Worm (Caenorhabditis elegans) whole organism, young adult: ENCODE measurements around the gene amt-2.

Experiments
- D2030.7 ChIP-seq: fragments of 200-800 bp; sonication (Bioruptor generic); IDR thresholded peaks from 2 replicates; pipeline ENCODE4 v1.3.6; 2022; ENCODE audit warnings: missing genetic modification reagents, missing genetic modification characterization, missing compliant biosample characterization
- F23B12.7 ChIP-seq: sonication (generic microtip); optimal IDR thresholded peaks from 2 replicates; lab custom pipeline; 2017; ENCODE audit warnings: missing genetic modification characterization, mild to moderate bottlenecking, missing compliant biosample characterization, antibody characterized with exemption, moderate library complexity; ENCODE audit not compliant: insufficient read depth
- F37B4.10 ChIP-seq: fragments of 200-800 bp; sonication (Bioruptor generic); IDR thresholded peaks from 2 replicates; pipeline ENCODE4 v1.3.6; 2022; ENCODE audit warnings: missing genetic modification characterization, missing compliant biosample characterization
- F49E8.2 ChIP-seq: sonication (generic microtip); optimal IDR thresholded peaks from 3 replicates; lab custom pipeline; 2017; ENCODE audit warnings: missing genetic modification characterization, mild to moderate bottlenecking, missing compliant biosample characterization, antibody characterized with exemption, moderate library complexity; ENCODE audit not compliant: insufficient read depth
- F55B11.4 ChIP-seq: sonication (generic microtip); optimal IDR thresholded peaks from 2 replicates; lab custom pipeline; 2016; ENCODE audit warnings: missing compliant biosample characterization, missing genetic modification characterization, borderline replicate concordance; ENCODE audit not compliant: insufficient read depth
- K12H6.12 ChIP-seq: fragments of 200-800 bp; sonication (Bioruptor generic); optimal IDR thresholded peaks from 2 replicates; lab custom pipeline; 2018; ENCODE audit warnings: mild to moderate bottlenecking, missing genetic modification characterization, missing compliant biosample characterization
- T07F8.4 ChIP-seq: sonication (generic microtip); optimal IDR thresholded peaks from 2 replicates; lab custom pipeline; 2016; ENCODE audit warnings: mild to moderate bottlenecking, missing genetic modification characterization, moderate library complexity, missing compliant biosample characterization
- T26A5.8 ChIP-seq: sonication (generic microtip); optimal IDR thresholded peaks from 2 replicates; lab custom pipeline; 2016; ENCODE audit warnings: missing genetic modification characterization, missing compliant biosample characterization
- aptf-3 ChIP-seq: fragments of 200-800 bp; sonication (Bioruptor generic); IDR thresholded peaks from 2 replicates; pipeline ENCODE4 v1.3.6; 2022; ENCODE audit warnings: missing genetic modification characterization, missing compliant biosample characterization
- atf-7 ChIP-seq: sonication (generic microtip); optimal IDR thresholded peaks from 2 replicates; lab custom pipeline; 2017; ENCODE audit warnings: mild to moderate bottlenecking, missing genetic modification characterization, missing compliant biosample characterization
- bed-1 ChIP-seq: fragments of 200-800 bp; sonication (Bioruptor generic); IDR thresholded peaks from 2 replicates; pipeline ENCODE4 v1.3.6; 2022; ENCODE audit warnings: missing genetic modification reagents, missing genetic modification characterization, missing compliant biosample characterization
- cebp-2 ChIP-seq: fragments of 200-800 bp; sonication (Bioruptor generic); IDR thresholded peaks from 2 replicates; pipeline ENCODE4 v1.3.6; 2022; ENCODE audit warnings: missing genetic modification characterization, missing compliant biosample characterization
- ceh-40 ChIP-seq: fragments of 200-800 bp; sonication (Bioruptor generic); IDR thresholded peaks from 2 replicates; pipeline ENCODE4 v1.3.6; 2022; ENCODE audit warnings: missing genetic modification characterization, missing compliant biosample characterization
- die-1 ChIP-seq: sonication (generic microtip); optimal IDR thresholded peaks from 2 replicates; lab custom pipeline; 2016; ENCODE audit warnings: missing genotype, mild to moderate bottlenecking, missing genetic modification characterization, missing compliant biosample characterization
- dox-1 ChIP-seq: fragments of 200-800 bp; sonication (Bioruptor generic); IDR thresholded peaks from 2 replicates; pipeline ENCODE4 v1.3.6; 2022; ENCODE audit warnings: missing genetic modification reagents, missing genetic modification characterization, missing compliant biosample characterization
- dpff-1 ChIP-seq: sonication (generic microtip); optimal IDR thresholded peaks from 2 replicates; lab custom pipeline; 2017; ENCODE audit warnings: mild to moderate bottlenecking, missing genetic modification characterization, missing compliant biosample characterization
- egl-44 ChIP-seq: fragments of 200-800 bp; sonication (Bioruptor generic); IDR thresholded peaks from 2 replicates; pipeline ENCODE4 v1.3.6; 2022; ENCODE audit warnings: missing genetic modification reagents, missing genetic modification characterization, missing compliant biosample characterization
- egrh-3 ChIP-seq: fragments of 200-800 bp; sonication (Bioruptor generic); IDR thresholded peaks from 2 replicates; pipeline ENCODE4 v1.3.6; 2022; ENCODE audit warnings: missing genetic modification reagents, missing genetic modification characterization, missing compliant biosample characterization
- gei-17 ChIP-seq: fragments of 200-800 bp; sonication (Bioruptor generic); optimal IDR thresholded peaks from 2 replicates; lab custom pipeline; 2018; ENCODE audit warnings: mild to moderate bottlenecking, missing genetic modification characterization, missing compliant biosample characterization
- hmg-20 ChIP-seq: fragments of 200-800 bp; sonication (Bioruptor generic); IDR thresholded peaks from 2 replicates; pipeline ENCODE4 v1.3.6; 2022; ENCODE audit warnings: missing genetic modification reagents, missing genetic modification characterization, missing compliant biosample characterization
- hrde-1 ChIP-seq: sonication (generic microtip); optimal IDR thresholded peaks from 2 replicates; lab custom pipeline; 2016; ENCODE audit warnings: missing genetic modification characterization, mild to moderate bottlenecking, missing compliant biosample characterization, moderate library complexity, missing genotype, missing genetic modification reagents, borderline replicate concordance
- lag-1 ChIP-seq: fragments of 200-800 bp; sonication (Bioruptor generic); IDR thresholded peaks from 2 replicates; pipeline ENCODE4 v1.3.6; 2022; ENCODE audit warnings: missing genetic modification reagents, missing genetic modification characterization, missing compliant biosample characterization
- lin-40 ChIP-seq: sonication (generic microtip); optimal IDR thresholded peaks from 2 replicates; lab custom pipeline; 2016; ENCODE audit warnings: missing genetic modification characterization, mild to moderate bottlenecking, missing compliant biosample characterization, missing genotype, missing genetic modification reagents
- lsl-1 ChIP-seq: fragments of 200-800 bp; sonication (Bioruptor generic); optimal IDR thresholded peaks from 2 replicates; lab custom pipeline; 2018; ENCODE audit warnings: mild to moderate bottlenecking, missing genetic modification characterization, moderate library complexity, missing compliant biosample characterization
- lsy-27 ChIP-seq: sonication (generic microtip); optimal IDR thresholded peaks from 2 replicates; lab custom pipeline; 2017; ENCODE audit warnings: missing genetic modification characterization, mild to moderate bottlenecking, missing compliant biosample characterization, antibody characterized with exemption, missing genotype, borderline replicate concordance; ENCODE audit not compliant: insufficient read depth
- madf-3 ChIP-seq: fragments of 200-800 bp; sonication (Bioruptor generic); IDR thresholded peaks from 2 replicates; pipeline ENCODE4 v1.3.6; 2022; ENCODE audit warnings: missing genetic modification reagents, missing genetic modification characterization, missing compliant biosample characterization
- nfyb-1 ChIP-seq: fragments of 200-800 bp; sonication (Bioruptor generic); IDR thresholded peaks from 2 replicates; pipeline ENCODE4 v1.3.6; 2022; ENCODE audit warnings: missing genetic modification reagents, missing genetic modification characterization, missing compliant biosample characterization
- nhr-90 ChIP-seq: sonication (generic microtip); optimal IDR thresholded peaks from 2 replicates; lab custom pipeline; 2016; ENCODE audit warnings: missing genotype, mild to moderate bottlenecking, missing genetic modification characterization, missing compliant biosample characterization
- pbrm-1 ChIP-seq: fragments of 200-800 bp; sonication (Bioruptor generic); IDR thresholded peaks from 2 replicates; pipeline ENCODE4 v1.3.6; 2022; ENCODE audit warnings: missing genetic modification reagents, missing genetic modification characterization, missing compliant biosample characterization
- zfh-2 ChIP-seq: fragments of 200-800 bp; sonication (Bioruptor generic); conservative IDR thresholded peaks from 2 replicates; pipeline ENCODE4 v1.3.6; 2022; ENCODE audit warnings: missing genetic modification reagents, missing genetic modification characterization, missing compliant biosample characterization
- zim-3 ChIP-seq: sonication (generic microtip); optimal IDR thresholded peaks from 2 replicates; lab custom pipeline; 2017; ENCODE audit warnings: mild to moderate bottlenecking, missing genetic modification characterization, moderate library complexity, missing compliant biosample characterization
- ztf-18 ChIP-seq: sonication (generic microtip); optimal IDR thresholded peaks from 2 replicates; lab custom pipeline; 2016; ENCODE audit warnings: missing genotype, mild to moderate bottlenecking, missing genetic modification characterization, missing compliant biosample characterization
- ztf-3 ChIP-seq: fragments of 200-800 bp; sonication (Bioruptor generic); optimal IDR thresholded peaks from 2 replicates; lab custom pipeline; 2018; ENCODE audit warnings: mild to moderate bottlenecking, missing genetic modification characterization, missing compliant biosample characterization

Gene amt-2

DNA sequence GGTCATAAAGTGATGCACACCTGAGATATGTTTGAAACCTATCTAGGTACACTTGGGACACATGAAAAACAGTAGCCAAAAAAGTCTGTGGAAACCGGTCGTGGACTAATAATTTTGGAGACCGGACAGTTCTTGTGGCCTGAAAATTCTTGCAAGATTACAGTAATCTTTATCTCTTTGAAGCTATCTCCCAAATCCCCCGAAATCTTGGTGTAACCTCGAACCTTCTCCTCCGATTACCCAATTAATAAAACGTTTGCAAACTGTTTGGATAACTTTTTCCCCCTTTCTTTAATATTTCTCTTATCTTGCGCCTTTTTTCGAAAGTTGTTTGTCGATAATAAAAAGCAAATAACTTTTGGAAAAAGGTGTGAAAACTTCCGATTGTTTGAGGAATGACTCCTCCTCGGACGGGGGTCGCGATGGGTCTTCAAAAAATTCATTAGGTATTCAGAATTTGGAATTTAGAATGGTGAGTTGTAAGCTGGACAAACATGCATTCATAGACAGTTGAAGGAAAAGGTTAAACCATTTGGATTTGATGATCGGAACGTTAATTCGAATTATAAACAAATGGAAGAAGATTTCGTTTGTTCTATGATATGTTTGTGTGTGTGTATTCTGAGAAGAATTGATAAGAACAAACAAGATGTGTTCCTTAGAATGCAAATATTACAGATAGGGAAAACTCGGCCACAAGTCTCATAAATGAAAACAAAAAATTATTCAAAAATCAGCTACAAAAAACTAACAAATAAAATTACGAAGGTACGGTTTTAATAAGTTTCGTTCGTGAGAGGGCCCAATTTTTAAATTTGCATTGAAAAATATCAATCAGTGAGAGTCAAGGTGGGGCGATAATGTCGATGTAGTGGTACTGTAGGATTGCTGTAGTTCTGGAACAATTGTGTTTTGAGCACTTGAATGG is 40.9 kb downstream of the amt-2 start (continued):
- TF ChIP-seq egl-44 (GFP tag; lab: Robert Waterston, UW) (no peak), madf-3 (GFP tag; lab: Robert Waterston, UW) (0 out of 2 replicates have a peak, but pooled peaks have one; percentile 3), aptf-3 (GFP tag; lab: Robert Waterston, UW) (no peak), nhr-90 (tag; lab: Kevin White, UChicago) (no peak), atf-7 (no peak), lin-40 (peak; percentile 36), dox-1 (GFP tag; lab: Robert Waterston, UW) (no peak), D2030.7 (GFP tag; lab: Robert Waterston, UW) (no peak), lsl-1 (no peak)

DNA sequence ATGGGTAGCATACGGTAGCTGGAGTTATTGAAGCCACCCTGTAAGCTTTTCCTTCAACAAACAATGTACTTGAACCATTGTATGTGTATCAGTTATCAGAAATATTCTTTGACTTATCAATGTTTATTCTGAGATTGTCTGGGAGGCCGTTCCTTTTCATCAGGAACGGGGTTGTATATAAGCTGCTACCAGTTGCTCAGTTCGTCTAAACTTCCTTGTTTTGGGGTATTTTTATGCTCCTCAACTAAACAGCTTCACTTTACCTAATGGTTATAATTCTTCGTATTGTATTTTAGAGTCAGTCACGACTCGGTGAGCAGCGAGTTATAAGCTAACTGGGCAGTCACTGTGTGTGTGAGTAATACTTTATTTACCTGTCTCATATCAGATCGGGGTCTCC is 43.5 kb downstream of the amt-2 start:
- TF ChIP-seq dpff-1 (tag; lab: Kevin White, UChicago) (no peak), K12H6.12 (tag; lab: Kevin White, UChicago) (no peak), gei-17 (GFP tag; lab: Kevin White, UChicago) (no peak), zfh-2 (GFP tag; lab: Robert Waterston, UW) (no peak), F55B11.4 (tag; lab: Kevin White, UChicago) (no peak), zim-3 (no peak), ztf-3 (GFP tag; lab: Kevin White, UChicago) (no peak)
- TF ChIP-seq, all 124 proteins: peak for 0

DNA sequence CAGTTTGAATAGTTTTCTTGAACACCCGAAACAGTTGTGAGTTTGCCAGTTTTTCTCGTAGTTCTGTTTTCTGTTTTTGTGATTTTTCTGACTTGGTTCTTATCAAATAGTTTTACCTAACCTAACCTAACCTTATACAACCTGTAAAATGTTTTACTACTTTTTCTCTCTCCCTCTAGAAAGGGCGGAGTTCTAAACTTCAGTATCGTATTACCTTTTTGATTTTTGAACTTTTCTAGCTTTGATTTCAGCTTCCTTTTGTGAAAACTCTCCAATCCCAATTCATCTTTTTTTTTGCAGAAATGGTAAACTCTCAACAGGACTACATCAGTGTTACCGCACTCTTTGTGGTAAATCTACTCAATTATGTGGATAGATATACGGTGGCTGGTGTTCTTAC is 44.5 kb downstream of the amt-2 start, which contains the start of gene spin-2:
Gene spin-2 (plus strand): TSS at position 301 of the 400 bp plus-strand sequence.
- no peak for TF ChIP-seq bed-1
- no peak for TF ChIP-seq dpff-1 (tag; lab: Kevin White, UChicago)
- no peak for TF ChIP-seq T07F8.4
- no peak for TF ChIP-seq lag-1 (GFP tag; lab: Robert Waterston, UW)
- TF ChIP-seq lsy-27 (tag; lab: Kevin White, UChicago) = no peak
- TF ChIP-seq F23B12.7 (tag; lab: Kevin White, UChicago) = no peak
- TF ChIP-seq nfyb-1 (GFP tag; lab: Robert Waterston, UW) = no peak
- no peak for TF ChIP-seq F37B4.10 (GFP tag; lab: Robert Waterston, UW)
- TF ChIP-seq F49E8.2 (tag; lab: Kevin White, UChicago) = no peak
- no peak for TF ChIP-seq hrde-1 (tag; lab: Kevin White, UChicago)
- TF ChIP-seq T26A5.8 (tag; lab: Kevin White, UChicago) = no peak

DNA sequence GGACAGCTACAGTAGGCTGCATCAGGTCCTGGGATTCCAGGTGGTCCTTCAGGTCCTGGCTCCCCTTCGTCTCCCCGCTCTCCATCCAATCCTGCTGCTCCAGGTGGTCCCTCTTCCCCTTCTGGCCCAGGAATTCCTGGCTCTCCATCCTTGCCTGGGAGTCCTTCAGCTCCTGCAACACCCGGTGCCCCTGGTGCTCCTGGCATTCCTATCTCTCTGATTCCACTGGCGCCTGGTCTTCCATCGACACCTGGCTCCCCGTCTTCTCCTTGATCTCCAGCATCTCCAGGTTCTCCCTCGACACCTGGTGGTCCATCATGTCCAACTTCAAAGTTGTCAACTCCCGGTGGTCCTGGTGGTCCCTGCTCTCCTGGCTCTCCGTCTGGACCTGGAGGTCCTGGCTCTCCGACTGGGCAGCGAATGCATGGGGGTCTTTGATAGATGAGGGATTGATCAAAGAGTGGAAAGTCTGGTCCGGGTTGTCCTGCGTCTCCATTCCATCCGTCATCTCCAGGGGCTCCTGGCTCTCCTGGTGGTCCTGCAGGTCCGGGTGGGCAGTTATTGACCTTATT is 47.6 kb downstream of the amt-2 start:
- TF ChIP-seq pbrm-1 (0 out of 2 replicates have a peak, but pooled peaks have one; percentile 19), T07F8.4 (no peak), ztf-18 (tag; lab: Kevin White, UChicago) (no peak), egrh-3 (GFP tag; lab: Robert Waterston, UW) (peak; percentile 85), cebp-2 (0 out of 2 replicates have a peak, but pooled peaks have one; percentile 18), die-1 (tag; lab: Kevin White, UChicago) (no peak), lag-1 (GFP tag; lab: Robert Waterston, UW) (no peak), zfh-2 (GFP tag; lab: Robert Waterston, UW) (peak; percentile 92; the same call in 1 of the 2 replicates), hmg-20 (GFP tag; lab: Robert Waterston, UW) (0 out of 2 replicates have a peak, but pooled peaks have one; percentile 8), ceh-40 (no peak), ztf-3 (GFP tag; lab: Kevin White, UChicago) (no peak)
